Worm (Caenorhabditis elegans) whole organism, L3 larva: ENCODE results near the gene zfp-1.

Experiments
- R02D3.7 ChIP-seq: fragments of 150-350 bp; optimal IDR thresholded peaks from 2 replicates; lab custom pipeline; 2014; ENCODE audit warnings: missing biosample characterization, missing genetic modification characterization
- aly-2 ChIP-seq: fragments of 150-350 bp; optimal IDR thresholded peaks from 2 replicates; lab custom pipeline; 2014; ENCODE audit warnings: missing biosample characterization, missing genetic modification characterization
- ama-1 ChIP-seq: fragments of 150-350 bp; optimal IDR thresholded peaks from 2 replicates; lab custom pipeline; 2018
- ceh-16 ChIP-seq: sonication (generic microtip); optimal IDR thresholded peaks from 2 replicates; lab custom pipeline; 2017; ENCODE audit warnings: missing biosample characterization, missing genetic modification characterization
- ceh-28 ChIP-seq: fragments of 150-350 bp; optimal IDR thresholded peaks from 2 replicates; lab custom pipeline; 2014; ENCODE audit warnings: missing biosample characterization, missing genetic modification reagents, missing genetic modification characterization
- ceh-82 ChIP-seq: fragments of 150-350 bp; optimal IDR thresholded peaks from 2 replicates; lab custom pipeline; 2014; ENCODE audit warnings: missing biosample characterization, missing genetic modification characterization
- ceh-9 ChIP-seq: sonication (generic microtip); optimal IDR thresholded peaks from 2 replicates; lab custom pipeline; 2018; ENCODE audit warnings: missing biosample characterization, missing genetic modification characterization
- egl-27 ChIP-seq: sonication (generic microtip); optimal IDR thresholded peaks from 4 replicates; lab custom pipeline; 2017; ENCODE audit warnings: missing biosample characterization, missing genetic modification reagents, missing genetic modification characterization
- egl-5 ChIP-seq: fragments of 150-350 bp; optimal IDR thresholded peaks from 2 replicates; lab custom pipeline; 2017; ENCODE audit warnings: missing biosample characterization, missing genetic modification reagents, missing genetic modification characterization, inconsistent platforms
- elt-1 ChIP-seq: fragments of 150-350 bp; optimal IDR thresholded peaks from 2 replicates; lab custom pipeline; 2014; ENCODE audit warnings: missing biosample characterization, missing genetic modification characterization
- elt-2 ChIP-seq: sonication (generic microtip); optimal IDR thresholded peaks from 2 replicates; lab custom pipeline; 2016; ENCODE audit warnings: missing genetic modification reagents, mild to moderate bottlenecking, missing genetic modification characterization, missing compliant biosample characterization
- elt-3 ChIP-seq, 3 experiments: fragments of 150-350 bp in 1 of 3; sonication (generic microtip) in 2 of 3; optimal IDR thresholded peaks; 2 replicates in 2 of 3; 4 replicates in 1 of 3; lab custom pipeline; 2014 to 2017; ENCODE audit warnings: missing biosample characterization in 3 of 3, missing genetic modification characterization in 3 of 3
- fkh-10 ChIP-seq: sonication (generic microtip); optimal IDR thresholded peaks from 2 replicates; lab custom pipeline; 2017; ENCODE audit warnings: missing biosample characterization, missing genetic modification reagents, missing genetic modification characterization
- fkh-2 ChIP-seq: fragments of 150-350 bp; optimal IDR thresholded peaks from 2 replicates; lab custom pipeline; 2014; ENCODE audit warnings: missing biosample characterization, missing genetic modification reagents, missing genetic modification characterization
- fos-1 ChIP-seq: fragments of 150-350 bp; optimal IDR thresholded peaks from 2 replicates; lab custom pipeline; 2014; ENCODE audit warnings: missing biosample characterization, missing genetic modification characterization
- hmg-11 ChIP-seq: sonication (generic microtip); optimal IDR thresholded peaks from 2 replicates; lab custom pipeline; 2016; ENCODE audit warnings: missing genetic modification characterization, missing compliant biosample characterization
- jun-1 ChIP-seq: fragments of 150-350 bp; optimal IDR thresholded peaks from 2 replicates; lab custom pipeline; 2014; ENCODE audit warnings: missing biosample characterization, missing genetic modification reagents, missing genetic modification characterization
- lin-15B ChIP-seq: fragments of 150-350 bp; optimal IDR thresholded peaks from 2 replicates; lab custom pipeline; 2014; ENCODE audit warnings: missing biosample characterization, missing genetic modification characterization
- lin-39 ChIP-seq: fragments of 150-350 bp; optimal IDR thresholded peaks from 2 replicates; lab custom pipeline; 2018; ENCODE audit warnings: missing biosample characterization, missing genetic modification reagents, missing genetic modification characterization
- mdl-1 ChIP-seq: fragments of 150-350 bp; optimal IDR thresholded peaks from 2 replicates; lab custom pipeline; 2014; ENCODE audit warnings: missing biosample characterization, missing genetic modification characterization
- mml-1 ChIP-seq: fragments of 150-350 bp; sonication (generic microtip); optimal IDR thresholded peaks from 3 replicates; lab custom pipeline; 2014; ENCODE audit warnings: missing biosample characterization, missing genetic modification characterization
- nfya-1 ChIP-seq: sonication (generic microtip); optimal IDR thresholded peaks from 2 replicates; lab custom pipeline; 2017; ENCODE audit warnings: missing genetic modification characterization, mild to moderate bottlenecking, missing compliant biosample characterization, antibody characterized with exemption, moderate library complexity; ENCODE audit not compliant: insufficient read depth
- nhr-11 ChIP-seq: fragments of 150-350 bp; optimal IDR thresholded peaks from 2 replicates; lab custom pipeline; 2014; ENCODE audit warnings: missing biosample characterization, missing genetic modification characterization
- nhr-12 ChIP-seq: fragments of 150-350 bp; optimal IDR thresholded peaks from 2 replicates; lab custom pipeline; 2014; ENCODE audit warnings: missing biosample characterization, missing genetic modification characterization
- nhr-23 ChIP-seq: fragments of 150-350 bp; optimal IDR thresholded peaks from 2 replicates; lab custom pipeline; 2014; ENCODE audit warnings: missing biosample characterization, missing genetic modification reagents, missing genetic modification characterization
- nhr-237 ChIP-seq: fragments of 150-350 bp; optimal IDR thresholded peaks from 2 replicates; lab custom pipeline; 2014; ENCODE audit warnings: missing biosample characterization, missing genetic modification characterization
- nhr-25 ChIP-seq: sonication (generic microtip); optimal IDR thresholded peaks from 2 replicates; lab custom pipeline; 2017; ENCODE audit warnings: missing biosample characterization, missing genetic modification characterization
- nhr-28 ChIP-seq: fragments of 150-350 bp; optimal IDR thresholded peaks from 2 replicates; lab custom pipeline; 2014; ENCODE audit warnings: missing biosample characterization, missing genetic modification characterization
- nhr-43 ChIP-seq: sonication (generic microtip); optimal IDR thresholded peaks from 2 replicates; lab custom pipeline; 2016; ENCODE audit warnings: mild to moderate bottlenecking, missing genetic modification characterization, missing compliant biosample characterization; ENCODE audit not compliant: poor library complexity, severe bottlenecking
- nhr-67 ChIP-seq: fragments of 150-350 bp; optimal IDR thresholded peaks from 2 replicates; lab custom pipeline; 2014; ENCODE audit warnings: missing biosample characterization, missing genetic modification characterization
- nhr-76 ChIP-seq: fragments of 150-350 bp; sonication (generic microtip); optimal IDR thresholded peaks from 5 replicates; lab custom pipeline; 2014; ENCODE audit warnings: missing biosample characterization, missing genetic modification characterization
- nhr-77 ChIP-seq: fragments of 150-350 bp; optimal IDR thresholded peaks from 2 replicates; lab custom pipeline; 2014; ENCODE audit warnings: missing biosample characterization, missing genetic modification characterization
- pha-4 ChIP-seq: fragments of 150-350 bp; optimal IDR thresholded peaks from 2 replicates; lab custom pipeline; 2014; ENCODE audit warnings: missing biosample characterization, missing genetic modification reagents, missing genetic modification characterization
- pqm-1 ChIP-seq: fragments of 150-350 bp; optimal IDR thresholded peaks from 2 replicates; lab custom pipeline; 2017; ENCODE audit warnings: missing biosample characterization, missing genetic modification characterization, inconsistent platforms
- sea-2 ChIP-seq: fragments of 150-350 bp; sonication (generic microtip); optimal IDR thresholded peaks from 4 replicates; lab custom pipeline; 2014; ENCODE audit warnings: missing biosample characterization, missing genetic modification reagents, missing genetic modification characterization
- skn-1 ChIP-seq: fragments of 150-350 bp; optimal IDR thresholded peaks from 2 replicates; lab custom pipeline; 2014; ENCODE audit warnings: missing biosample characterization, missing genetic modification characterization
- snpc-4 ChIP-seq: fragments of 150-350 bp; optimal IDR thresholded peaks from 2 replicates; lab custom pipeline; 2014; ENCODE audit warnings: missing biosample characterization, missing genetic modification characterization
- tbx-2 ChIP-seq: sonication (generic microtip); optimal IDR thresholded peaks from 2 replicates; lab custom pipeline; 2016; ENCODE audit warnings: mild to moderate bottlenecking, missing genetic modification characterization, missing compliant biosample characterization
- zag-1 ChIP-seq: fragments of 150-350 bp; optimal IDR thresholded peaks from 2 replicates; lab custom pipeline; 2014; ENCODE audit warnings: missing biosample characterization, missing genetic modification characterization
- ztf-11 ChIP-seq: fragments of 150-350 bp; optimal IDR thresholded peaks from 2 replicates; lab custom pipeline; 2014; ENCODE audit warnings: missing biosample characterization, missing genetic modification characterization
- ztf-4 ChIP-seq: fragments of 150-350 bp; optimal IDR thresholded peaks from 2 replicates; lab custom pipeline; 2014; ENCODE audit warnings: missing biosample characterization, missing genetic modification characterization

zfp-1 gene

ce11 chrIII:8831059-8831750 is 39.9 kb downstream of the zfp-1 start, which contains the start of gene F44E2.10:
Gene F44E2.10, minus strand, starts transcription at chrIII:8831109.
- TF ChIP-seq fkh-10 (GFP tag; lab: Kevin White, UChicago): no peak
- no peak for TF ChIP-seq ceh-82
- TF ChIP-seq nhr-67 (tag; lab: Kevin White, UChicago): no peak
- TF ChIP-seq fos-1: no peak
- TF ChIP-seq pha-4 (tag; lab: Kevin White, UChicago): no peak
- no peak for TF ChIP-seq jun-1 (tag; lab: Kevin White, UChicago)

DNA sequence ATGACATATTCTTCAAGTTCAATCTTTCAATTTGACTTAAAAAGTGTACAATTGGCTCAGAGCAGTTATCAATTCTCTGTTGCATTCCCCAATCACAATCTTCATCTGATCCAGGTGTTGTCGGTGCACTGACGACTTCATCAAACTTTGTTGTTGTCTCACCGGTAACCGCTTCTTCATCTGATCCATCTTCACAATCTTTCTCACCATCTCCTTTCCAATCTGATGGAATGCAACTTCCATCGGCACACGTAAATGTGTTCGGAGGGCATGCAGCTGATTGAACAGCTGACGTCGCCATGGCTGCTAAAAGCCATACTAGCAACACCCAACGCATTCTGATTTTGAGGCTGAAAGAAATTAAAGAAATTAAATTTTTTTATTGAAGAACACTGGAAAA is 46.7 kb downstream of the zfp-1 start, which contains the start of gene F44E2.4:
Gene F44E2.4, minus strand, starts transcription at position 350 of the 400 bp plus-strand sequence.
- TF ChIP-seq jun-1 (tag; lab: Kevin White, UChicago) (no peak), ama-1 (lab: Kevin White, UChicago) (no peak), elt-1 (tag; lab: Kevin White, UChicago) (peak; percentile 77)
- TF ChIP-seq, all 47 proteins: peak for 1

- TF ChIP-seq nhr-25 (tag; lab: Kevin White, UChicago): peak; percentile 14
- TF ChIP-seq nhr-23 (tag; lab: Kevin White, UChicago): peak; percentile 56
- TF ChIP-seq nhr-28 (tag; lab: Kevin White, UChicago): no peak
These were observed 48.5 kb downstream of the zfp-1 start for ce11 chrIII:8839813-8840212.

DNA sequence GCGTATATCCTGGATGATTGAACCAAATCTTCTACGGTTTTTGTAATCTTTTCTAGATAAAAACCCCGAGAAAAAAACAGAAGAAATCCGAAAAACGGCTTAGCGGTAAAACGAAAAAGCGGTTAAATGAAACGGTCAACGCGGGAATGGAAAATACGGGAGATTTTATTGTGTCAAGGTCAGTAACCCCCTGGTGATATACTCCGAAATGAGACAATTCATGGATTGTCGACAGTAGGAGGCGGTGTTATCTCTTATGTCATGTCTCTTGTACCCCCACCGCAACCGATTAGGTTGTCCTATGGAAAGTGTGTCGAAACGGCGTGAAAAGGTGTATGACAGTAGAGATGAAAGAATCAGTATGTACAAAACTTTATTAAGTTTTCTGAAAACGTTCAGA is 52.8 kb downstream of the zfp-1 start:
- peak; percentile 57 for TF ChIP-seq nhr-23 (tag; lab: Kevin White, UChicago)
- no peak for TF ChIP-seq tbx-2 (tag; lab: Kevin White, UChicago)

- no peak for TF ChIP-seq nfya-1 (tag; lab: Kevin White, UChicago)
- TF ChIP-seq nhr-23 (tag; lab: Kevin White, UChicago): no peak
- TF ChIP-seq ceh-16: no peak
- TF ChIP-seq nhr-237: no peak
- no peak for TF ChIP-seq egl-5 (tag; lab: Kevin White, UChicago)
- no peak for TF ChIP-seq nhr-25 (tag; lab: Kevin White, UChicago)
- no peak for TF ChIP-seq nhr-77 (tag; lab: Kevin White, UChicago)
- no peak for TF ChIP-seq elt-2
- no peak for TF ChIP-seq fkh-2 (tag; lab: Kevin White, UChicago)
- TF ChIP-seq hmg-11 (tag; lab: Kevin White, UChicago): no peak
- TF ChIP-seq nhr-12 (tag; lab: Kevin White, UChicago): no peak
- no peak for TF ChIP-seq ceh-9 (tag; lab: Kevin White, UChicago)
- TF ChIP-seq lin-39: no peak
These were observed 53.8 kb downstream of the zfp-1 start, which contains the start of gene F44E2.6 for ce11 chrIII:8845114-8845513. Gene F44E2.6, minus strand, starts transcription at chrIII:8845214.

DNA sequence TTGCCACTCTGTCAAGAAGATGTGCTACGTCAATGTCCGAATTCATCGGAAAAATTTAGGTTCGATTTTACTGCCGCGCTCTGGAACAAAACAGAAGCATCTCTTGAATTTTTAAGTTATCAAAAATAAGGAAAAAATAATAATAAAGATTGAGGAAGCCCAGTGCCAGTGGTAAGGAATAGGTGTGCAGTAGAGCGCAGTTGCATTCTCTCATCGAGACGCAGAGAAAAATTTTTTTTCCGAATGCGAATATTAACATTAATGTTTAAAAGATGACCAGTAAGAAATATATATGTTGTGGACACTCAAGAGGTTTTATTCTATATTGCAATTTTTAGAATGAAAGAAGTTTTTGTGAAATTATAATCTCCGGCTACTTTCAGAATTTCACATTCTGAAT is 56.4 kb downstream of the zfp-1 start:
- TF ChIP-seq R02D3.7 (tag; lab: Kevin White, UChicago) (peak; percentile 9), fos-1 (no peak), nhr-23 (tag; lab: Kevin White, UChicago) (peak; percentile 69), elt-3 (tag; optimal IDR thresholded peaks at IDR 0.05; lab: Kevin White, UChicago) (no peak), zag-1 (tag; lab: Kevin White, UChicago) (no peak), nhr-11 (tag; lab: Kevin White, UChicago) (no peak), egl-5 (tag; lab: Kevin White, UChicago) (no peak), ztf-11 (tag; lab: Kevin White, UChicago) (no peak), skn-1 (tag; lab: Kevin White, UChicago) (no peak), nfya-1 (tag; lab: Kevin White, UChicago) (peak; percentile 32), nhr-43 (tag; lab: Kevin White, UChicago) (peak; percentile 30), nhr-25 (tag; lab: Kevin White, UChicago) (no peak), ceh-16 (no peak), nhr-76 (tag; lab: Kevin White, UChicago) (no peak), aly-2 (tag; lab: Kevin White, UChicago) (no peak), tbx-2 (tag; lab: Kevin White, UChicago) (no peak), mml-1 (no peak), ceh-28 (tag; lab: Kevin White, UChicago) (no peak), nhr-12 (tag; lab: Kevin White, UChicago) (no peak), pqm-1 (no peak), mdl-1 (tag; lab: Kevin White, UChicago) (no peak), ztf-4 (tag; lab: Kevin White, UChicago) (no peak), pha-4 (tag; lab: Kevin White, UChicago) (peak; percentile 73), nhr-67 (tag; lab: Kevin White, UChicago) (no peak), nhr-77 (tag; lab: Kevin White, UChicago) (no peak), egl-27 (no peak), ceh-82 (no peak), sea-2 (no peak), lin-15B (tag; lab: Kevin White, UChicago) (peak; percentile 79), nhr-28 (tag; lab: Kevin White, UChicago) (no peak), snpc-4 (tag; lab: Kevin White, UChicago) (peak; percentile 44)
